Fruit fly (Drosophila melanogaster) whole organism, adult: Measurements from ENCODE around the gene Clamp.

ENCODE experiments used
- CG11617 ChIP-seq: fragments of 200-800 bp; sonication (Bioruptor generic); optimal IDR thresholded peaks from 2 replicates; lab custom pipeline; 2017; ENCODE audit warnings: mild to moderate bottlenecking, missing biosample characterization, missing genetic modification reagents, missing genetic modification characterization
- CG12768 ChIP-seq: fragments of 200-800 bp; sonication (Bioruptor generic); optimal IDR thresholded peaks from 2 replicates; lab custom pipeline; 2017; ENCODE audit warnings: missing biosample characterization, missing genetic modification characterization, mild to moderate bottlenecking, moderate library complexity, missing genetic modification reagents
- CG14711 ChIP-seq: fragments of 200-800 bp; sonication (Bioruptor generic); optimal IDR thresholded peaks from 2 replicates; lab custom pipeline; 2018; ENCODE audit warnings: missing biosample characterization, mild to moderate bottlenecking, missing genetic modification characterization, moderate library complexity
- CG1620 ChIP-seq: fragments of 200-800 bp; sonication (Bioruptor generic); optimal IDR thresholded peaks from 2 replicates; lab custom pipeline; 2016; ENCODE audit warnings: missing biosample characterization, missing genetic modification characterization
- CG33017 ChIP-seq: fragments of 200-800 bp; sonication (Bioruptor generic); optimal IDR thresholded peaks from 2 replicates; lab custom pipeline; 2018; ENCODE audit warnings: missing biosample characterization, mild to moderate bottlenecking, missing genetic modification characterization, moderate library complexity
- CG5204 ChIP-seq: fragments of 200-800 bp; sonication (Bioruptor generic); optimal IDR thresholded peaks from 2 replicates; lab custom pipeline; 2016; ENCODE audit warnings: missing biosample characterization, missing genetic modification characterization
- CG7045 ChIP-seq: fragments of 200-800 bp; sonication (Bioruptor generic); optimal IDR thresholded peaks from 2 replicates; lab custom pipeline; 2017; ENCODE audit warnings: missing biosample characterization, mild to moderate bottlenecking, missing genetic modification characterization
- CG7101 ChIP-seq: fragments of 200-800 bp; sonication (Bioruptor generic); optimal IDR thresholded peaks from 2 replicates; lab custom pipeline; 2018; ENCODE audit warnings: missing biosample characterization, mild to moderate bottlenecking, missing genetic modification characterization, moderate library complexity
- Clk ChIP-seq: fragments of 200-800 bp; sonication (Bioruptor generic); optimal IDR thresholded peaks from 2 replicates; lab custom pipeline; 2017; ENCODE audit warnings: missing biosample characterization, missing genetic modification characterization
- Crg-1 ChIP-seq: fragments of 200-800 bp; sonication (Bioruptor generic); optimal IDR thresholded peaks from 2 replicates; lab custom pipeline; 2016; ENCODE audit warnings: missing biosample characterization, missing genetic modification characterization
- Hr96 ChIP-seq: fragments of 200-800 bp; sonication (Bioruptor generic); optimal IDR thresholded peaks from 2 replicates; lab custom pipeline; 2016; ENCODE audit warnings: missing biosample characterization, missing genetic modification characterization
- Mnt ChIP-seq: fragments of 200-800 bp; sonication (Bioruptor generic); optimal IDR thresholded peaks from 2 replicates; lab custom pipeline; 2016; ENCODE audit warnings: missing biosample characterization, mild to moderate bottlenecking, missing genetic modification characterization
- bab1 ChIP-seq: fragments of 200-800 bp; sonication (Bioruptor generic); optimal IDR thresholded peaks from 3 replicates; lab custom pipeline; 2019; ENCODE audit warnings: missing biosample characterization, mild to moderate bottlenecking, missing genetic modification characterization, moderate library complexity
- cic ChIP-seq: fragments of 200-800 bp; sonication (Bioruptor generic); optimal IDR thresholded peaks from 2 replicates; lab custom pipeline; 2017; ENCODE audit warnings: missing biosample characterization, mild to moderate bottlenecking, missing genetic modification characterization, moderate library complexity
- cnc ChIP-seq, 2 experiments: fragments of >200 bp; optimal IDR thresholded peaks; 2 replicates each; lab custom pipeline; 2017
- kay ChIP-seq: fragments of 200-800 bp; sonication (Bioruptor generic); peaks from one replicate; lab custom pipeline; 2016; ENCODE audit warnings: missing biosample characterization, missing genetic modification characterization, borderline replicate concordance
- ovo ChIP-seq: fragments of 200-800 bp; sonication (Bioruptor generic); optimal IDR thresholded peaks from 2 replicates; lab custom pipeline; 2016; ENCODE audit warnings: missing biosample characterization, missing genetic modification characterization
- pad ChIP-seq: fragments of 200-800 bp; sonication (Bioruptor generic); optimal IDR thresholded peaks from 3 replicates; lab custom pipeline; 2017; ENCODE audit warnings: missing biosample characterization, missing genetic modification characterization, mild to moderate bottlenecking, moderate library complexity, missing genetic modification reagents
- tj ChIP-seq: fragments of 200-800 bp; sonication (Bioruptor generic); optimal IDR thresholded peaks from 3 replicates; lab custom pipeline; 2017; ENCODE audit warnings: missing biosample characterization, mild to moderate bottlenecking, missing genetic modification characterization, moderate library complexity
- toe ChIP-seq: fragments of 200-800 bp; sonication (Bioruptor generic); optimal IDR thresholded peaks from 2 replicates; lab custom pipeline; 2016; ENCODE audit warnings: missing biosample characterization, missing genetic modification characterization

Clamp gene

DNA sequence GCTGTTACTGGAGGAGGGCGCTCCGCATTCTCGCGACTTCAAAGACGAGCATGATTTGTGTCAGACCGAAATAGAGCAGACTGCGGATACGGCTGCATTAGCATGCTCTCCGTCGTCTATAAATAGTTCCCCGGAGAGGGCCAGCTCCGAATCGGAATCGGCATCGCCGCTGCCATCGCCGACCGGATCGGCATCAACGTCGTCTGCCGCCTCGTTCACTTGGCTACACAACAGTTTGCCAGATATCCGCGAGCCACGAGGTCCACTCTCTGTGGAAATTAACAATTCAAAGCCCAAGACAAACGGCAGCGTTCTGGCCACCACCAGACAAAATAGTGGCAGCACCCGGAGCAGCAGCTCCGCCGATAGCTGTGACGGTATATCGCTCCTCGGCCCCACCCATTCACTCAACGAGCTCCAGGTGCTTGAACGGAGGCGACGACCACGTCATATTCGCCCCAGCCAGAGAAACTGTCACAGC lies 26.2 kb downstream of the Clamp start:
- TF ChIP-seq Hr96 (GFP tag; lab: Kevin White, UChicago): no peak
- TF ChIP-seq tj (GFP tag; lab: Kevin White, UChicago): no peak

DNA sequence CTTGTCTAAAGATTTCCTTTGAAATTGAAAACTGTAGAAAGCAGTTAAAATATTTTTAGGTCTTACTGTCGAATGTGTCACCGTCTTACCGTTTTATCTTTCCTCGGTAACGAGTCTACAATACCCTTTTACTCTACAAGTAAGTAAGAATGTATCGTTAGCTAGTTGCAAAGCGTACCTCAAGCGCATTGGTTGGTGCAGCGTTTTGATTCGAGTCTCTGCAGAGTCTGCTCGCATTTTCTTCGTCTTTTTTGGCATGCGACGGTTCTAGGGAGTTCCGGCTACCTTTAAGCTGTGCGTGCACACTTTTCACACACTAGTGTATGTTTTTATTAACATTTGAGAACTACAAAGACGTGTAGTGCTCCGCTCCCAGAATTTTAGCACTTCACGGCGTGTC lies 29.0 kb downstream of the Clamp start:
- no peak for TF ChIP-seq cnc (optimal IDR thresholded peaks at IDR 0.05; lab: Kevin White, UChicago)
- TF ChIP-seq Mnt (GFP tag; lab: Kevin White, UChicago): peak; percentile 30
- TF ChIP-seq cic (GFP tag; lab: Kevin White, UChicago): no peak

DNA sequence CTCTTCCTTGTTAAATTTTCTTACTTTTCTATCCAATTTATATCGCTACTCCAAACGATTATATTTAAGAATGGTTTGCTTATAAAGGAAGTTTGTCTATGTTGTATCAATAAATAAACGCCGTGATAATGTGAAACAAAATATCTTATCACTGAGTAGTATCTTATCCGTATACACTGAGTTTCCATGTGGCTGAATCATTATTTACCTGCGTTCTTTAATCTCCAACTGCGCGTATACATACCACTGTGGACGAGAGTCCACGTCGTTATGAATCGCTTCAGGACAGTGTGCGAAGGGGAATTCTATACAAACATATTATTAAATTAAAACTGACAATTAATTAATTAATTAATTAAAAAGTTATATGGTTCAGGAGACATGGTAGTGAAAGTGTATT lies 29.6 kb downstream of the Clamp start:
- TF ChIP-seq Mnt (GFP tag; lab: Kevin White, UChicago): peak; percentile 40
- no peak for TF ChIP-seq CG11617 (GFP tag; lab: Kevin White, UChicago)
- TF ChIP-seq cnc (optimal IDR thresholded peaks at IDR 0.05; lab: Kevin White, UChicago): no peak
- TF ChIP-seq Clk (GFP tag; lab: Kevin White, UChicago): no peak
- TF ChIP-seq ovo (GFP tag; lab: Kevin White, UChicago): no peak

DNA sequence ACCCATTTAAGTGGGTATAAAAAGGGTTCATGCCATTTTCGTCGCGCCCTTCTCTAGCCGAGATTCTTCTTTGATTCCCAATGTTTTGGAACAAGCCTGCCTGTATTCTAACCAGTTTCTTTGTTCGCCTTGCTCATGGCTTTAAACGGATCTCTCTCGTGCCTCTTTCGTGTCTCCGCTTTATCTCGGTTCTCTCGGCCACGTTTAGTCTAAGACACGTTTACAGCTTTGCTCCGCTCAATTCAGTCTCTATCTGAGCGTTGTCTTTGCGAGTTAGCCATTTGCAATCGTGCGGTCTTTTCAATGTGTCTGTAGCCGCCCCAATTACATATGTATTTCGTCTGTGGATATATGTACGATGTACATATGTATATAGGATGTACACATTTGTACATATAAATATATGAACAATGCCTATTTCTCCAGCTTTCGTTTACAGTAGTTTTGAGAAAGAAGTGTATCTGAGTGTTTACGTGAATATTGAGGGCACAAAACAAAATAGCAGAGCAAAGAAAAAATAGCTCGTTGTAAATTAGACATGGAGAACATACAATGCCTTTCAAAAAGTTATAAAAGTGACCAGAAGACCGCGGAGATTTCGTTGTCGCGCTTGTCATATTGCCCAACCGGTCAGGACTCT lies 34.7 kb downstream of the Clamp start:
- peak; percentile 2 for TF ChIP-seq tj (GFP tag; lab: Kevin White, UChicago)
- TF ChIP-seq CG11617 (GFP tag; lab: Kevin White, UChicago): no peak
- no peak for TF ChIP-seq Mnt (GFP tag; lab: Kevin White, UChicago)
- no peak for TF ChIP-seq CG7101 (tag; lab: Kevin White, UChicago)
- no peak for TF ChIP-seq kay
- TF ChIP-seq CG14711 (tag; lab: Kevin White, UChicago): no peak
- peak; percentile 75 for TF ChIP-seq pad (GFP tag; lab: Kevin White, UChicago)
- TF ChIP-seq CG12768 (GFP tag; lab: Kevin White, UChicago): no peak
- no peak for TF ChIP-seq CG33017
- TF ChIP-seq cic (GFP tag; lab: Kevin White, UChicago): peak; percentile 31
- no peak for TF ChIP-seq Crg-1 (GFP tag; lab: Kevin White, UChicago)
- TF ChIP-seq Hr96 (GFP tag; lab: Kevin White, UChicago): no peak

DNA sequence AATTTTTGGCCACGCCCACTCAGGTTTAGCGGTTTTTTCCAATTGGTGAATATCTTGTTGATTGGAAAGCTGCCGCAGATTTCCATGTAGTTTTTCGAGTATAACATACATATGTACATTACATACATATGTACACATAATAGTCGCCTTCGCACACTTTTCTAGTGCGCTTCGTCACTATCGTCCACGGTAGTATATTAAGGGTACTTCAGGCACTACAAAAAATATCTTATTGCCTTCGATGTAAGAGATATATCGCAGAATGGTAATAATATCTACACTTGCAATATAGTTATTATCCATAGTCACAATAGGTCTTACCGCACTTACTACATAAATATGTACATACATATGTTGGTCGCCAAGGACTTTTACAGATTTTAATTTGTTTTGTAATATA lies 36.0 kb downstream of the Clamp start:
- TF ChIP-seq CG11617 (GFP tag; lab: Kevin White, UChicago) (no peak), Clk (GFP tag; lab: Kevin White, UChicago) (no peak), CG7045 (GFP tag; lab: Kevin White, UChicago) (no peak), pad (GFP tag; lab: Kevin White, UChicago) (no peak), bab1 (no peak)

DNA sequence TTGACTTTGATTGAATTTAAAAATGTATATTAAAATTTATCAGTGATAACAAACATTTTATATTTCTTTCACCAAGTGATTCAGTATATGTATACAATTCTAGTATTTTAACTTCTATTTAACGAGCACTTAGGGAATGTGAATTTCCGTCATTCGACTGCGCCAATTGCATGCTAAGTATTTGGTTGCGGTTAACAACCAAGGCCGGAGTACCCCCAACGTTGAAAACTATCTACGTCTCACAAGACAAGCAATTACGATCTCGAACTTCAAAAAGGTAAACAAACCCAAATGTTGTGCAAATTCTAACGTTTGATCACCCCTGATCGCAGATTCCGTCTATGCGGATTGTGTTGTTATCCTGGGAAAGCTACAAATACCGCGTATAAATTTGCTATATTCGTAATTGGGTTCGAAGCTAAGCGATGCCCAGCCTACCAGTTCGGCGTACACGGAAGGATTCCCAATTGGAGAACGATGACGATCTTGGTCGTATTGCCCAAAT lies 37.7 kb downstream of the Clamp start, which contains the start of gene CG42748:
TSS of gene CG42748 (plus strand) at position 51 of the 505 bp plus-strand sequence.
- TF ChIP-seq Hr96 (GFP tag; lab: Kevin White, UChicago) (no peak), CG33017 (no peak), Mnt (GFP tag; lab: Kevin White, UChicago) (peak; percentile 10), cnc (optimal IDR thresholded peaks at IDR 0.05; lab: Kevin White, UChicago) (no peak), CG12768 (GFP tag; lab: Kevin White, UChicago) (no peak), kay (peak; percentile 13), toe (GFP tag; lab: Kevin White, UChicago) (no peak), ovo (GFP tag; lab: Kevin White, UChicago) (no peak), CG7101 (tag; lab: Kevin White, UChicago) (peak; percentile 4), CG5204 (GFP tag; lab: Kevin White, UChicago) (peak; percentile 26), CG7045 (GFP tag; lab: Kevin White, UChicago) (no peak), bab1 (peak; percentile 25), CG1620 (peak; percentile 35)

DNA sequence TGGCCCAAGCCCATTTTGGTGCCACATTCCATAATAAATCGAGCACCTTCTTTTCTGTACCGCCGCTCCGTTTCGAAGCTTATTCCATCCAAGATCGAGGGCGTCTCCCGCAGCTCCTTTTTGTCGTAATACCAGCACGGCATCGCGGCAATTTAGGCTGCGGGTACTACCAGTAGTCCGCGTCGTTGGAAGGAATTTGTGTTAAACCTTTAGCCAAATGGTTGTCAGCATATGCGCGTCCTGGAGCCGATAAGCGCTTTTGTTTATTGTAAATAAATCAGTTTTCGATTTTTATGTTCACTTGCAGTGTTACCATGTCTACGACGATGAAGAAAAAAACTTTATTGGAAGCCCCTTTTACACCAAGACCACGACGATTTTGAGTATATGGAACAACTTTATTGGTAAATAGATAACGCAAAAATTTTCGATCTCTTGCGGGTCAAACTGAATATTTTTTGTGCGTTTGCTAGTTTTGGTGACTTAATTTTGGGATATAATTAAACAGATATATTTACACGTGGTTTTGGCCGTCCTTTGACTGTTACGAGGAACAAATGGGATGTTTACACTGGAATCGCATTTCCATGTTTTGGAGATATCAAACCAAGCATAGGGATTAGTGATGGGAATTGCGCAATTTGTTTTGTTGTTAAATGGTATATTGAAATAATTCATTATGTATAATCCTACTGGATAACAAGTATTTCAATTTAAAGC lies 39.2 kb downstream of the Clamp start, which contains the start of gene CycK:
TSS of gene CycK (minus strand) at position 562 of the 720 bp plus-strand sequence.
- TF ChIP-seq Mnt (GFP tag; lab: Kevin White, UChicago) (peak; percentile 57), CG7045 (GFP tag; lab: Kevin White, UChicago) (peak; percentile 7), CG5204 (GFP tag; lab: Kevin White, UChicago) (peak; percentile 47), tj (GFP tag; lab: Kevin White, UChicago) (no peak), CG7101 (tag; lab: Kevin White, UChicago) (peak; percentile 9), toe (GFP tag; lab: Kevin White, UChicago) (peak; percentile 31), CG1620 (peak; percentile 1), bab1 (no peak), Crg-1 (GFP tag; lab: Kevin White, UChicago) (no peak), CG11617 (GFP tag; lab: Kevin White, UChicago) (no peak), kay (no peak), CG14711 (tag; lab: Kevin White, UChicago) (no peak), cic (GFP tag; lab: Kevin White, UChicago) (no peak), Clk (GFP tag; lab: Kevin White, UChicago) (no peak), Hr96 (GFP tag; lab: Kevin White, UChicago) (peak; percentile 34)
